Worm (Caenorhabditis elegans) whole organism, L4 larva: ENCODE data around the gene F01D5.1.

ENCODE experiments used
- aly-2 ChIP-seq: sonication (generic microtip); optimal IDR thresholded peaks from 2 replicates; lab custom pipeline; 2018; ENCODE audit warnings: missing biosample characterization, missing genetic modification characterization
- ceh-82 ChIP-seq: sonication (generic microtip); optimal IDR thresholded peaks from 2 replicates; lab custom pipeline; 2017; ENCODE audit warnings: missing biosample characterization, missing genetic modification characterization
- jun-1 ChIP-seq: fragments of 150-350 bp; optimal IDR thresholded peaks from 2 replicates; lab custom pipeline; 2014; ENCODE audit warnings: missing biosample characterization, missing genetic modification reagents, missing genetic modification characterization
- nhr-11 ChIP-seq: fragments of 150-350 bp; optimal IDR thresholded peaks from 2 replicates; lab custom pipeline; 2014; ENCODE audit warnings: missing biosample characterization, missing genetic modification characterization

- TF ChIP-seq jun-1 (no peak), ceh-82 (tag; lab: Kevin White, UChicago) (no peak), nhr-11 (no peak), aly-2 (tag; lab: Kevin White, UChicago) (no peak)
Measured at ce11 chrII:14045235-14045634, 47.9 kb upstream of the F01D5.1 start.
